Fruit fly (Drosophila melanogaster): Measurements from ENCODE around the gene aay.

The aay gene

DNA sequence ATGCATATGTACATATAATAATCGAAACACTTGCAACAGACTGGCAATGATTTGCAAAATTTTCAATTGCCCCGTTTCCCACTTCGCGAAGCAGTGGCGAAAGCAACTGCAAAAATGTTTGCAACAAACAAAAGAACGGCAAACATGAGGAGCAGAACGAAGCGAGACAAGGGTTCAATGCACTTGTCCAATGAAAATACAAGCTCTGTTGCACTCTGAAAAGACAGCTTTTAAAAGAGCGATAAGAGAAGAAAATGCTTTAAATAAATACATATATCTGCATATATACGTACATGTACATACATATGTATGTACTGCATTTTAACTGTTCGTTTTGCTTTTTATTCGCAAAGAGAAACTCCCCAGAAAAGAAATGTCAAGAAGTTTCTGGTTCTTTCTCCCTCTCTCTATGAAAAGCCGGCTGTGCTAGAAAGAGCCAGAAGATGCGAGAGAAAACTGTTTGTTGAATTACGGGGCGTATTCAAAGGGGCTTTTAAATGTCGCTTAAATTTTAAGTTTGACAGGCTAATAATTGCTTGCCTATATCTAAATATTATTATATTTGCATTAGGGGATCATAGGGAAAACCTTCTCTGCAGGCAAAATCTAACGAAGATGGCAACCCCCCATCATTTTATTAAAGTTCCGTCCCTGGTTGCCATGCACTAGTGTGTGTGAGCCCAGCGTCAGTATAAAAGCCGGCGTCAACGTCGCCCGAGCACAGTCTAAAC, 39.5 kb upstream of the aay start, which contains the start of gene Hsp27 (continued):
- TF ChIP-seq Dek (tag; optimal IDR thresholded peaks at IDR 0.05) (peak; percentile 97), abd-A (tag; optimal IDR thresholded peaks at IDR 0.05) (peak; percentile 64), CG12769 (tag; optimal IDR thresholded peaks at IDR 0.05) (peak; percentile 92), Atf3 (GFP tag; optimal IDR thresholded peaks at IDR 0.05) (peak; percentile 74), CG31388 (GFP tag; optimal IDR thresholded peaks at IDR 0.05) (peak; percentile 96), CG9437 (GFP tag; optimal IDR thresholded peaks at IDR 0.05) (peak; percentile 92), CG18011 (GFP tag; optimal IDR thresholded peaks at IDR 0.05) (peak; percentile 89), CG13624 (GFP tag; optimal IDR thresholded peaks at IDR 0.05) (peak; percentile 96), CG17359 (tag; optimal IDR thresholded peaks at IDR 0.05) (peak; percentile 99), CG31224 (GFP tag; IDR thresholded peaks at IDR 0.05) (peak; percentile 96), hkb (optimal IDR thresholded peaks at IDR 0.05) (no peak), hkb (GFP tag; IDR thresholded peaks at IDR 0.05) (peak; percentile 99), tap (tag; optimal IDR thresholded peaks at IDR 0.05) (peak; percentile 96), shn (GFP tag; optimal IDR thresholded peaks at IDR 0.05) (peak; percentile 74), CG8478 (optimal IDR thresholded peaks at IDR 0.05) (peak; percentile 27), pita (GFP tag; optimal IDR thresholded peaks at IDR 0.05) (no peak), Gug (GFP tag; IDR thresholded peaks at IDR 0.05) (peak; percentile 99), CG6683 (GFP tag; optimal IDR thresholded peaks at IDR 0.05) (peak; percentile 95), CG9609 (GFP tag; optimal IDR thresholded peaks at IDR 0.05) (peak; percentile 88), CG12744 (GFP tag; optimal IDR thresholded peaks at IDR 0.05) (peak; percentile 79), CG8290 (GFP tag; optimal IDR thresholded peaks at IDR 0.05) (peak; percentile 95), CG8290 (tag; optimal IDR thresholded peaks at IDR 0.05) (peak in 1 of 2 experiments; percentile 66), CG3995 (GFP tag; optimal IDR thresholded peaks at IDR 0.05) (peak; percentile 80), bsh (GFP tag; optimal IDR thresholded peaks at IDR 0.05) (peak; percentile 99 to 100), chm (GFP tag; IDR thresholded peaks at IDR 0.05) (peak; percentile 98), Oaz (GFP tag; IDR thresholded peaks at IDR 0.05) (peak; percentile 89), ham (GFP tag; IDR thresholded peaks at IDR 0.05) (peak; percentile 86), slou (GFP tag; optimal IDR thresholded peaks at IDR 0.05) (peak; percentile 97), esg (GFP tag; conservative IDR thresholded peaks at IDR 0.05) (peak; percentile 95), CG6791 (GFP tag; IDR thresholded peaks at IDR 0.05; ENCODE audit: partially characterized antibody) (no peak), GATAe (GFP tag; conservative IDR thresholded peaks at IDR 0.05) (peak; percentile 92), az2 (GFP tag; optimal IDR thresholded peaks at IDR 0.05) (peak; percentile 99), CG4854 (GFP tag; optimal IDR thresholded peaks at IDR 0.05) (peak; percentile 96), HmgD (GFP tag; optimal IDR thresholded peaks at IDR 0.05) (peak; percentile 38), Doc2 (GFP tag; IDR thresholded peaks at IDR 0.05) (peak; percentile 93), CG1602 (GFP tag; optimal IDR thresholded peaks at IDR 0.05) (peak; percentile 98), CG2889 (GFP tag; IDR thresholded peaks at IDR 0.05) (peak; percentile 94), CG13424 (tag; optimal IDR thresholded peaks at IDR 0.05) (peak; percentile 95), Dad (GFP tag; optimal IDR thresholded peaks at IDR 0.05) (peak; percentile 96), CG15601 (tag; optimal IDR thresholded peaks at IDR 0.05) (peak; percentile 96), chif (GFP tag; optimal IDR thresholded peaks at IDR 0.05) (peak; percentile 88 to 92), Fer2 (tag; optimal IDR thresholded peaks at IDR 0.05) (peak; percentile 88), lola (GFP tag; optimal IDR thresholded peaks at IDR 0.05) (peak in 1 of 3 experiments; percentile 95), CG13894 (tag; optimal IDR thresholded peaks at IDR 0.05) (peak; percentile 93), ewg (GFP tag; optimal IDR thresholded peaks at IDR 0.05) (peak; percentile 97), CG13123 (GFP tag; optimal IDR thresholded peaks at IDR 0.05) (peak; percentile 95), Sry-δ (GFP tag; optimal IDR thresholded peaks at IDR 0.05) (peak; percentile 61), Drgx (GFP tag; IDR thresholded peaks at IDR 0.05) (peak; percentile 100), PHDP (tag; optimal IDR thresholded peaks at IDR 0.05) (peak; percentile 98), CG34376 (GFP tag; optimal IDR thresholded peaks at IDR 0.05) (peak; percentile 94)

Measured in whole organism, embryonic.